Worm (Caenorhabditis elegans) whole organism, L4 larva: ENCODE measurements around the gene acs-7.

Source experiments
- duxl-1 ChIP-seq: sonication (generic microtip); optimal IDR thresholded peaks from 2 replicates; lab custom pipeline; 2016; ENCODE audit warnings: mild to moderate bottlenecking, missing genetic modification characterization, moderate library complexity, missing compliant biosample characterization; ENCODE audit not compliant: poor library complexity
- fkh-10 ChIP-seq: fragments of 150-350 bp; optimal IDR thresholded peaks from 2 replicates; lab custom pipeline; 2014; ENCODE audit warnings: missing biosample characterization, missing genetic modification reagents, missing genetic modification characterization
- jun-1 ChIP-seq: fragments of 150-350 bp; optimal IDR thresholded peaks from 2 replicates; lab custom pipeline; 2014; ENCODE audit warnings: missing biosample characterization, missing genetic modification reagents, missing genetic modification characterization
- unc-62 ChIP-seq, 3 experiments: fragments of 150-350 bp in 1 of 3; sonication (generic microtip); optimal IDR thresholded peaks in 2 of 3; peaks in 1 of 3; 1 replicate in 1 of 3; 2 replicates in 2 of 3; lab custom pipeline; 2014 to 2017; ENCODE audit warnings: missing biosample characterization in 3 of 3, missing genetic modification characterization in 3 of 3, missing genetic modification reagents in 3 of 3, missing genotype in 1 of 3

ce11 chrII:9305575-9305974, 13.8 kb downstream of the acs-7 start:
- TF ChIP-seq jun-1 (tag; lab: Kevin White, UChicago) (no peak), unc-62 (GFP tag; optimal IDR thresholded peaks at IDR 0.05 in 1 of 2; lab: Kevin White, UChicago) (peak in 1 of 2 experiments; percentile 67), unc-62 (tag; optimal IDR thresholded peaks at IDR 0.05; lab: Kevin White, UChicago) (no peak), fkh-10 (GFP tag; lab: Kevin White, UChicago) (no peak), duxl-1 (tag; lab: Kevin White, UChicago) (no peak)
